Worm (Caenorhabditis elegans): Measurements from ENCODE around the gene rsef-1.
A peak's percentile ranks its signal among the peaks of the same experiment; 100 is the strongest.

rsef-1 gene

ce11 chrX:3040021-3040420 is 19.2 kb downstream of the rsef-1 start:
- TF ChIP-seq ref-1 (GFP tag; conservative IDR thresholded peaks at IDR 0.05): no peak
- no peak for TF ChIP-seq ztf-23 (GFP tag; IDR thresholded peaks at IDR 0.05)
- no peak for TF ChIP-seq med-1 (GFP tag; optimal IDR thresholded peaks at IDR 0.05; ENCODE audit: insufficient read depth)
- TF ChIP-seq T22C8.4 (GFP tag; IDR thresholded peaks at IDR 0.05): no peak
- no peak for TF ChIP-seq tab-1 (GFP tag; IDR thresholded peaks at IDR 0.05)
- TF ChIP-seq cog-1 (tag; optimal IDR thresholded peaks at IDR 0.05): no peak
- no peak for TF ChIP-seq flt-1 (GFP tag; IDR thresholded peaks at IDR 0.05)
- no peak for TF ChIP-seq klf-2 (GFP tag; conservative IDR thresholded peaks at IDR 0.05)
- TF ChIP-seq ztf-29 (GFP tag; IDR thresholded peaks at IDR 0.05): no peak

ce11 chrX:3035972-3036379 is 23.2 kb downstream of the rsef-1 start:
- peak; percentile 79 for TF ChIP-seq med-1 (GFP tag; optimal IDR thresholded peaks at IDR 0.05; ENCODE audit: insufficient read depth)
- peak; percentile 95 for TF ChIP-seq klf-2 (GFP tag; conservative IDR thresholded peaks at IDR 0.05)
- peak; percentile 96 for TF ChIP-seq ztf-29 (GFP tag; IDR thresholded peaks at IDR 0.05)
- TF ChIP-seq ztf-23 (GFP tag; IDR thresholded peaks at IDR 0.05): peak; percentile 98
- TF ChIP-seq ref-1 (GFP tag; conservative IDR thresholded peaks at IDR 0.05): peak; percentile 92
- TF ChIP-seq tab-1 (GFP tag; IDR thresholded peaks at IDR 0.05): peak; percentile 97
- peak; percentile 97 for TF ChIP-seq flt-1 (GFP tag; IDR thresholded peaks at IDR 0.05)
- TF ChIP-seq cog-1 (tag; optimal IDR thresholded peaks at IDR 0.05): peak; percentile 92
- peak; percentile 94 for TF ChIP-seq T22C8.4 (GFP tag; IDR thresholded peaks at IDR 0.05)

ce11 chrX:3034203-3034602 is 25.0 kb downstream of the rsef-1 start, which contains the start of gene M02F4.2:
TSS of gene M02F4.2 (minus strand) at chrX:3034303.
- TF ChIP-seq cog-1 (tag; optimal IDR thresholded peaks at IDR 0.05) (no peak), ztf-29 (GFP tag; IDR thresholded peaks at IDR 0.05) (no peak), tab-1 (GFP tag; IDR thresholded peaks at IDR 0.05) (no peak), ztf-23 (GFP tag; IDR thresholded peaks at IDR 0.05) (no peak), ref-1 (GFP tag; conservative IDR thresholded peaks at IDR 0.05) (no peak), med-1 (GFP tag; optimal IDR thresholded peaks at IDR 0.05; ENCODE audit: insufficient read depth) (no peak), klf-2 (GFP tag; conservative IDR thresholded peaks at IDR 0.05) (no peak), T22C8.4 (GFP tag; IDR thresholded peaks at IDR 0.05) (no peak), flt-1 (GFP tag; IDR thresholded peaks at IDR 0.05) (no peak)

ce11 chrX:3033492-3033891 is 25.7 kb downstream of the rsef-1 start:
- TF ChIP-seq tab-1 (GFP tag; IDR thresholded peaks at IDR 0.05) (no peak), flt-1 (GFP tag; IDR thresholded peaks at IDR 0.05) (no peak), ztf-29 (GFP tag; IDR thresholded peaks at IDR 0.05) (no peak), klf-2 (GFP tag; conservative IDR thresholded peaks at IDR 0.05) (no peak), T22C8.4 (GFP tag; IDR thresholded peaks at IDR 0.05) (no peak), ztf-23 (GFP tag; IDR thresholded peaks at IDR 0.05) (no peak), cog-1 (tag; optimal IDR thresholded peaks at IDR 0.05) (no peak), ref-1 (GFP tag; conservative IDR thresholded peaks at IDR 0.05) (no peak), med-1 (GFP tag; optimal IDR thresholded peaks at IDR 0.05; ENCODE audit: insufficient read depth) (no peak)

- TF ChIP-seq ztf-29 (GFP tag; IDR thresholded peaks at IDR 0.05) (no peak), tab-1 (GFP tag; IDR thresholded peaks at IDR 0.05) (no peak)
Observed at ce11 chrX:3031484-3031883, 27.7 kb downstream of the rsef-1 start, which contains the start of gene clec-265. TSS of gene clec-265 (plus strand) at chrX:3031783.

- no peak for TF ChIP-seq ztf-29 (GFP tag; IDR thresholded peaks at IDR 0.05)
- TF ChIP-seq klf-2 (GFP tag; conservative IDR thresholded peaks at IDR 0.05): no peak
- no peak for TF ChIP-seq ref-1 (GFP tag; conservative IDR thresholded peaks at IDR 0.05)
- no peak for TF ChIP-seq T22C8.4 (GFP tag; IDR thresholded peaks at IDR 0.05)
- no peak for TF ChIP-seq ztf-23 (GFP tag; IDR thresholded peaks at IDR 0.05)
- no peak for TF ChIP-seq tab-1 (GFP tag; IDR thresholded peaks at IDR 0.05)
- no peak for TF ChIP-seq flt-1 (GFP tag; IDR thresholded peaks at IDR 0.05)
- TF ChIP-seq cog-1 (tag; optimal IDR thresholded peaks at IDR 0.05): no peak
- no peak for TF ChIP-seq med-1 (GFP tag; optimal IDR thresholded peaks at IDR 0.05; ENCODE audit: insufficient read depth)
Observed at ce11 chrX:3029030-3029429, 30.2 kb downstream of the rsef-1 start, which contains the start of gene M02F4.1. TSS of gene M02F4.1 (minus strand) at chrX:3029130.

ce11 chrX:3025145-3025544 is 34.1 kb downstream of the rsef-1 start:
- no peak for TF ChIP-seq flt-1 (GFP tag; IDR thresholded peaks at IDR 0.05)
- no peak for TF ChIP-seq ref-1 (GFP tag; conservative IDR thresholded peaks at IDR 0.05)
- no peak for TF ChIP-seq ztf-23 (GFP tag; IDR thresholded peaks at IDR 0.05)
- no peak for TF ChIP-seq cog-1 (tag; optimal IDR thresholded peaks at IDR 0.05)
- no peak for TF ChIP-seq med-1 (GFP tag; optimal IDR thresholded peaks at IDR 0.05; ENCODE audit: insufficient read depth)
- TF ChIP-seq ztf-29 (GFP tag; IDR thresholded peaks at IDR 0.05): no peak

- no peak for TF ChIP-seq med-1 (GFP tag; optimal IDR thresholded peaks at IDR 0.05; ENCODE audit: insufficient read depth)
- no peak for TF ChIP-seq cog-1 (tag; optimal IDR thresholded peaks at IDR 0.05)
- TF ChIP-seq ztf-23 (GFP tag; IDR thresholded peaks at IDR 0.05): no peak
- no peak for TF ChIP-seq ref-1 (GFP tag; conservative IDR thresholded peaks at IDR 0.05)
- TF ChIP-seq ztf-29 (GFP tag; IDR thresholded peaks at IDR 0.05): no peak
- TF ChIP-seq flt-1 (GFP tag; IDR thresholded peaks at IDR 0.05): no peak
- no peak for TF ChIP-seq tab-1 (GFP tag; IDR thresholded peaks at IDR 0.05)
- TF ChIP-seq klf-2 (GFP tag; conservative IDR thresholded peaks at IDR 0.05): no peak
- no peak for TF ChIP-seq T22C8.4 (GFP tag; IDR thresholded peaks at IDR 0.05)
Observed at ce11 chrX:3024637-3025113, 34.5 kb downstream of the rsef-1 start, which contains the start of gene aqp-7. TSS of gene aqp-7 (plus strand) at chrX:3025063.

ce11 chrX:3023552-3024183 is 35.5 kb downstream of the rsef-1 start:
- TF ChIP-seq klf-2 (GFP tag; conservative IDR thresholded peaks at IDR 0.05) (no peak), med-1 (GFP tag; optimal IDR thresholded peaks at IDR 0.05; ENCODE audit: insufficient read depth) (no peak), ztf-23 (GFP tag; IDR thresholded peaks at IDR 0.05) (no peak), tab-1 (GFP tag; IDR thresholded peaks at IDR 0.05) (no peak), T22C8.4 (GFP tag; IDR thresholded peaks at IDR 0.05) (no peak), ztf-29 (GFP tag; IDR thresholded peaks at IDR 0.05) (no peak), cog-1 (tag; optimal IDR thresholded peaks at IDR 0.05) (no peak), ref-1 (GFP tag; conservative IDR thresholded peaks at IDR 0.05) (no peak), flt-1 (GFP tag; IDR thresholded peaks at IDR 0.05) (no peak)

Data from whole organism, midembryonic.